Worm (Caenorhabditis elegans) whole organism, L3 larva: ENCODE measurements around the gene mrps-16.
A peak's percentile ranks its signal among the peaks of the same experiment; 100 is the strongest.

ENCODE experiments used
- R02D3.7 ChIP-seq: fragments of 150-350 bp; optimal IDR thresholded peaks from 2 replicates; lab custom pipeline; 2014; ENCODE audit warnings: missing biosample characterization, missing genetic modification characterization
- ZK546.5 ChIP-seq: sonication (generic microtip); optimal IDR thresholded peaks from 2 replicates; lab custom pipeline; 2017; ENCODE audit warnings: missing biosample characterization, missing genetic modification characterization
- aly-2 ChIP-seq: fragments of 150-350 bp; optimal IDR thresholded peaks from 2 replicates; lab custom pipeline; 2014; ENCODE audit warnings: missing biosample characterization, missing genetic modification characterization
- ama-1 ChIP-seq: fragments of 150-350 bp; optimal IDR thresholded peaks from 2 replicates; lab custom pipeline; 2018
- ceh-28 ChIP-seq: fragments of 150-350 bp; optimal IDR thresholded peaks from 2 replicates; lab custom pipeline; 2014; ENCODE audit warnings: missing biosample characterization, missing genetic modification reagents, missing genetic modification characterization
- ceh-82 ChIP-seq: fragments of 150-350 bp; optimal IDR thresholded peaks from 2 replicates; lab custom pipeline; 2014; ENCODE audit warnings: missing biosample characterization, missing genetic modification characterization
- ceh-9 ChIP-seq: sonication (generic microtip); optimal IDR thresholded peaks from 2 replicates; lab custom pipeline; 2018; ENCODE audit warnings: missing biosample characterization, missing genetic modification characterization
- daf-12 ChIP-seq: fragments of 150-350 bp; optimal IDR thresholded peaks from 2 replicates; lab custom pipeline; 2014; ENCODE audit warnings: missing biosample characterization, missing genetic modification reagents, missing genetic modification characterization
- egl-27 ChIP-seq: sonication (generic microtip); optimal IDR thresholded peaks from 4 replicates; lab custom pipeline; 2017; ENCODE audit warnings: missing biosample characterization, missing genetic modification reagents, missing genetic modification characterization
- egl-5 ChIP-seq: fragments of 150-350 bp; optimal IDR thresholded peaks from 2 replicates; lab custom pipeline; 2017; ENCODE audit warnings: missing biosample characterization, missing genetic modification reagents, missing genetic modification characterization, inconsistent platforms
- elt-2 ChIP-seq: sonication (generic microtip); optimal IDR thresholded peaks from 2 replicates; lab custom pipeline; 2016; ENCODE audit warnings: missing genetic modification reagents, mild to moderate bottlenecking, missing genetic modification characterization, missing compliant biosample characterization
- fkh-10 ChIP-seq: sonication (generic microtip); optimal IDR thresholded peaks from 2 replicates; lab custom pipeline; 2017; ENCODE audit warnings: missing biosample characterization, missing genetic modification reagents, missing genetic modification characterization
- fkh-2 ChIP-seq: fragments of 150-350 bp; optimal IDR thresholded peaks from 2 replicates; lab custom pipeline; 2014; ENCODE audit warnings: missing biosample characterization, missing genetic modification reagents, missing genetic modification characterization
- fos-1 ChIP-seq: fragments of 150-350 bp; optimal IDR thresholded peaks from 2 replicates; lab custom pipeline; 2014; ENCODE audit warnings: missing biosample characterization, missing genetic modification characterization
- hmg-11 ChIP-seq: sonication (generic microtip); optimal IDR thresholded peaks from 2 replicates; lab custom pipeline; 2016; ENCODE audit warnings: missing genetic modification characterization, missing compliant biosample characterization
- jun-1 ChIP-seq: fragments of 150-350 bp; optimal IDR thresholded peaks from 2 replicates; lab custom pipeline; 2014; ENCODE audit warnings: missing biosample characterization, missing genetic modification reagents, missing genetic modification characterization
- lin-15B ChIP-seq: fragments of 150-350 bp; optimal IDR thresholded peaks from 2 replicates; lab custom pipeline; 2014; ENCODE audit warnings: missing biosample characterization, missing genetic modification characterization
- lin-39 ChIP-seq: fragments of 150-350 bp; optimal IDR thresholded peaks from 2 replicates; lab custom pipeline; 2018; ENCODE audit warnings: missing biosample characterization, missing genetic modification reagents, missing genetic modification characterization
- mdl-1 ChIP-seq: fragments of 150-350 bp; optimal IDR thresholded peaks from 2 replicates; lab custom pipeline; 2014; ENCODE audit warnings: missing biosample characterization, missing genetic modification characterization
- mml-1 ChIP-seq: fragments of 150-350 bp; sonication (generic microtip); optimal IDR thresholded peaks from 3 replicates; lab custom pipeline; 2014; ENCODE audit warnings: missing biosample characterization, missing genetic modification characterization
- nfya-1 ChIP-seq: sonication (generic microtip); optimal IDR thresholded peaks from 2 replicates; lab custom pipeline; 2017; ENCODE audit warnings: missing genetic modification characterization, mild to moderate bottlenecking, missing compliant biosample characterization, antibody characterized with exemption, moderate library complexity; ENCODE audit not compliant: insufficient read depth
- nhr-11 ChIP-seq: fragments of 150-350 bp; optimal IDR thresholded peaks from 2 replicates; lab custom pipeline; 2014; ENCODE audit warnings: missing biosample characterization, missing genetic modification characterization
- nhr-23 ChIP-seq: fragments of 150-350 bp; optimal IDR thresholded peaks from 2 replicates; lab custom pipeline; 2014; ENCODE audit warnings: missing biosample characterization, missing genetic modification reagents, missing genetic modification characterization
- nhr-237 ChIP-seq: fragments of 150-350 bp; optimal IDR thresholded peaks from 2 replicates; lab custom pipeline; 2014; ENCODE audit warnings: missing biosample characterization, missing genetic modification characterization
- nhr-25 ChIP-seq: sonication (generic microtip); optimal IDR thresholded peaks from 2 replicates; lab custom pipeline; 2017; ENCODE audit warnings: missing biosample characterization, missing genetic modification characterization
- nhr-28 ChIP-seq: fragments of 150-350 bp; optimal IDR thresholded peaks from 2 replicates; lab custom pipeline; 2014; ENCODE audit warnings: missing biosample characterization, missing genetic modification characterization
- nhr-43 ChIP-seq: sonication (generic microtip); optimal IDR thresholded peaks from 2 replicates; lab custom pipeline; 2016; ENCODE audit warnings: mild to moderate bottlenecking, missing genetic modification characterization, missing compliant biosample characterization; ENCODE audit not compliant: poor library complexity, severe bottlenecking
- nhr-76 ChIP-seq: fragments of 150-350 bp; sonication (generic microtip); optimal IDR thresholded peaks from 5 replicates; lab custom pipeline; 2014; ENCODE audit warnings: missing biosample characterization, missing genetic modification characterization
- nhr-77 ChIP-seq: fragments of 150-350 bp; optimal IDR thresholded peaks from 2 replicates; lab custom pipeline; 2014; ENCODE audit warnings: missing biosample characterization, missing genetic modification characterization
- pha-4 ChIP-seq: fragments of 150-350 bp; optimal IDR thresholded peaks from 2 replicates; lab custom pipeline; 2014; ENCODE audit warnings: missing biosample characterization, missing genetic modification reagents, missing genetic modification characterization
- pqm-1 ChIP-seq: fragments of 150-350 bp; optimal IDR thresholded peaks from 2 replicates; lab custom pipeline; 2017; ENCODE audit warnings: missing biosample characterization, missing genetic modification characterization, inconsistent platforms
- unc-39 ChIP-seq: sonication (generic microtip); optimal IDR thresholded peaks from 4 replicates; lab custom pipeline; 2017; ENCODE audit warnings: missing biosample characterization, missing genetic modification characterization
- unc-62 ChIP-seq: fragments of 150-350 bp; sonication (generic microtip); optimal IDR thresholded peaks from 4 replicates; lab custom pipeline; 2014; ENCODE audit warnings: missing biosample characterization, missing genetic modification reagents, missing genetic modification characterization
- zag-1 ChIP-seq: fragments of 150-350 bp; optimal IDR thresholded peaks from 2 replicates; lab custom pipeline; 2014; ENCODE audit warnings: missing biosample characterization, missing genetic modification characterization
- ztf-4 ChIP-seq: fragments of 150-350 bp; optimal IDR thresholded peaks from 2 replicates; lab custom pipeline; 2014; ENCODE audit warnings: missing biosample characterization, missing genetic modification characterization

mrps-16 gene

DNA sequence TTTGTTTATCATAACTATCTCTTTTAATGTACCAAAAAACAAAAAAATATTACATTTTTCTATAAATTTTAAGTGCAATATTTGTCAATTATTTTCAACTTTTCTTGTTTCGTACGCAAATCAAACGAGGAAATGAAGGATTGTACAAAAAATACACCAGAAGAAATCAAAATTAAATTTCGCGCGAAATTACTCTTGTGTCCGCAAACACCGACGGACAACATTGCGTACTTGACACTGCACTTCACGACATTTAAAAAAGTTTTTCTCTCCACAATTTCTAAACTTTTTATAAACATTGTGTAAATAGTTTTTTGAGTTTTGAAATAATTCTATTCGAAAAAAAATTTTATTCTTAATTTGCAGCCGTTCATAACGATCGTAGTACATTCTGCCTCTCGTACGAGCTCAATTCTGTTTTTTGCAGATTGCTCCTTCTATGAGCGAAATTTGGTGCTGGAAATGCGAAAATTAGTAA is at the start of gene mrps-16:
mrps-16 (plus strand) TSS at position 428 of the 478 bp plus-strand sequence.
- TF ChIP-seq nhr-25 (peak; percentile 44), nhr-237 (tag; lab: Kevin White, UChicago) (no peak), R02D3.7 (tag; lab: Kevin White, UChicago) (peak; percentile 26), nhr-43 (tag; lab: Kevin White, UChicago) (peak; percentile 22), egl-5 (peak; percentile 8), hmg-11 (tag; lab: Kevin White, UChicago) (peak; percentile 77), daf-12 (tag; lab: Kevin White, UChicago) (no peak), jun-1 (tag; lab: Kevin White, UChicago) (no peak), nfya-1 (tag; lab: Kevin White, UChicago) (peak; percentile 53), ceh-82 (tag; lab: Kevin White, UChicago) (no peak), lin-39 (tag; lab: Kevin White, UChicago) (peak; percentile 17), ceh-28 (peak; percentile 22), lin-15B (tag; lab: Kevin White, UChicago) (peak; percentile 40)

DNA sequence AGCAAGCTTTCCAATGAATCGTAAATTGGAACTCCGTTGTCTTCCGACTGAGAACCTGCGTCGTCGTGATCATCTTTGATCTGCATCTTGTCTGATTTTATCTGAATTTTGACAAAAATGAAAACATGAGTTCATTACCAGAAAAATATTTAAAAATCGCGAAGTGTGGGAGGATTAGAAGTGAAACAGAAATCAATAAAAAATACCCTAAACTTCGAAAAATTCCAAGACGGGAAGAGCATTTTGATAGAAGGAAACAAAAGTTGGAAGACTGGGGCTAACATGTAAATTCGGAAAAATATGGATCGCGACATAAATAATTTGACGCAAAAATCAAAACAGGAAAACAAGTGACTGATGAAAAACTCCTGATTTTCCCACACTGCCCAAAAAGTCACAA is 48.5 kb upstream of the mrps-16 start, which contains the start of gene F07F6.8:
F07F6.8 (minus strand) TSS at position 101 of the 400 bp plus-strand sequence.
- TF ChIP-seq mml-1 (tag; lab: Kevin White, UChicago), result no peak
- TF ChIP-seq nhr-77, result no peak
- no peak for TF ChIP-seq pqm-1 (tag; lab: Kevin White, UChicago)
- TF ChIP-seq unc-39 (tag; lab: Kevin White, UChicago), result no peak
- TF ChIP-seq, all 47 proteins: peak for 0

DNA sequence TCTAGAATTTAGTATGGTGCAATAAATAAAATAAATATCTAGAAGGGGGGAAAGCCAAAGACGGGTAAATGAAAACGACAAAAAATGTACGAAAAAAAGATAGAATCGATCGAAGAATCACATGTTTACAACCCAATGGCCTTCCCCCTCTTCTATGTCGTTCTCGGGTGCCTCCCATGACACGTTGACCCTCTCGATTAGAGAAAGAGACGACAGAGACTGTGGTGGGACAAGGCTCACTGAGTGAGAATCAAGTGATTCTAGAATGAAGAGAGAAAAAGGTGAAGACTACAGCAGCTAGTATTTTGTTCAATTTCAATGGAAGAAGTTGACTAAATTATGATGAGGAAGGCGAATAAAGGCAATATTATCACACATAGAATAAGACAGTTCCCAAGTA is 48.1 kb upstream of the mrps-16 start:
- TF ChIP-seq zag-1 (tag; lab: Kevin White, UChicago) (no peak), unc-62 (GFP tag; lab: Kevin White, UChicago) (no peak), nhr-76 (tag; lab: Kevin White, UChicago) (no peak), hmg-11 (tag; lab: Kevin White, UChicago) (peak; percentile 49), ceh-9 (tag; lab: Kevin White, UChicago) (no peak), elt-2 (tag; lab: Kevin White, UChicago) (peak; percentile 85), mdl-1 (tag; lab: Kevin White, UChicago) (no peak), jun-1 (tag; lab: Kevin White, UChicago) (peak; percentile 11), ZK546.5 (tag; lab: Kevin White, UChicago) (no peak), ceh-28 (peak; percentile 32), fos-1 (tag; lab: Kevin White, UChicago) (no peak), nhr-28 (tag; lab: Kevin White, UChicago) (no peak), nfya-1 (tag; lab: Kevin White, UChicago) (peak; percentile 82), nhr-25 (peak; percentile 49), lin-39 (tag; lab: Kevin White, UChicago) (peak; percentile 13), nhr-23 (tag; lab: Kevin White, UChicago) (peak; percentile 46), pha-4 (tag; lab: Kevin White, UChicago) (peak; percentile 85), egl-27 (tag; lab: Kevin White, UChicago) (peak; percentile 6), aly-2 (tag; lab: Kevin White, UChicago) (no peak), ama-1 (lab: Kevin White, UChicago) (peak; percentile 66), fkh-10 (GFP tag; lab: Kevin White, UChicago) (no peak), nhr-43 (tag; lab: Kevin White, UChicago) (no peak)
- TF ChIP-seq, all 47 proteins: peak for 11

DNA sequence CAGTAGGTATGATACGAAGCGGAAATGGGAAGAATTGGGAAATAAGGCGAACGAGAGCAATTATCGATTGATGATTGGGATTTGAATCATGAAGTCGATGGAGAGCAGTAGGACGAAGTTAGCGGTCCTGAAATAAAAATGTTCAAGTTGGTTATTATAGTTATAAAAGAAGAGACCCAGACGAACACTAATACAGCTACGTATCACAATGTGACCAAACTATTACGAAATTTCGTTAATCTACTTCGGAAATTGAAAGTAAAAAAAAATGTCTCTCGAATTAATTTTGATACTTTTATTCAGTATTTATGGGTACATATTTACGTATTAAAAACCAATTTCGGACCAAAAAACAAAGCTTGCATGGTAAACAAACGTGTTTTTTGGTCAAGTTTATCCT is 47.7 kb upstream of the mrps-16 start:
- TF ChIP-seq nfya-1 (tag; lab: Kevin White, UChicago) (no peak), fkh-2 (tag; lab: Kevin White, UChicago) (no peak), ceh-28 (no peak), nhr-11 (tag; lab: Kevin White, UChicago) (no peak), ztf-4 (no peak), mml-1 (tag; lab: Kevin White, UChicago) (no peak), elt-2 (tag; lab: Kevin White, UChicago) (peak; percentile 61)
